Worm (Caenorhabditis elegans): Measurements from ENCODE around the gene F46B6.13.

- no peak for TF ChIP-seq pag-3 (tag; optimal IDR thresholded peaks at IDR 0.05; ENCODE audit: borderline replicate concordance)
- no peak for TF ChIP-seq hlh-6 (tag; optimal IDR thresholded peaks at IDR 0.05)
- TF ChIP-seq mec-3 (tag; optimal IDR thresholded peaks at IDR 0.05; ENCODE audit: borderline replicate concordance): no peak
- TF ChIP-seq tbx-2 (tag; optimal IDR thresholded peaks at IDR 0.05): no peak
- TF ChIP-seq ceh-18 (tag; optimal IDR thresholded peaks at IDR 0.05): no peak
- TF ChIP-seq nfya-1 (tag; optimal IDR thresholded peaks at IDR 0.05): peak; percentile 33
- no peak for TF ChIP-seq ceh-48 (tag; optimal IDR thresholded peaks at IDR 0.05)
- TF ChIP-seq ama-1 (optimal IDR thresholded peaks at IDR 0.05): no peak
- TF ChIP-seq rnt-1 (tag; optimal IDR thresholded peaks at IDR 0.05): no peak
- no peak for TF ChIP-seq unc-3 (GFP tag; conservative IDR thresholded peaks at IDR 0.05)
- no peak for TF ChIP-seq unc-3 (tag; optimal IDR thresholded peaks at IDR 0.05)
Measured at ce11 chrV:9768828-9769778, 29.9 kb downstream of the F46B6.13 start, which contains the start of gene unc-42.

Data from whole organism, late embryonic.